Fruit fly (Drosophila melanogaster) whole organism, embryonic: Measurements from ENCODE around the gene syd.

Experiments
- Awh ChIP-seq: fragments of 200-800 bp; sonication (Bioruptor generic); IDR thresholded peaks from 2 replicates; pipeline ENCODE4, ENCODE4 v1.3.6; 2022; ENCODE audit warnings: missing biosample characterization, missing genetic modification characterization
- CG12155 ChIP-seq: fragments of 200-800 bp; sonication (Bioruptor generic); optimal IDR thresholded peaks from 3 replicates; lab custom pipeline; 2016; ENCODE audit warnings: missing biosample characterization, missing genetic modification characterization
- CG14710 ChIP-seq: fragments of 200-800 bp; sonication (Bioruptor generic); optimal IDR thresholded peaks from 3 replicates; lab custom pipeline; 2019; ENCODE audit warnings: missing biosample characterization, mild to moderate bottlenecking, missing genetic modification characterization, moderate library complexity
- CG17186 ChIP-seq: fragments of 200-800 bp; sonication (Bioruptor generic); optimal IDR thresholded peaks from 3 replicates; lab custom pipeline; 2017; ENCODE audit warnings: missing biosample characterization, missing genetic modification reagents, missing genetic modification characterization
- CG2116 ChIP-seq: fragments of 200-800 bp; sonication (Bioruptor generic); optimal IDR thresholded peaks from 3 replicates; lab custom pipeline; 2018; ENCODE audit warnings: missing biosample characterization, mild to moderate bottlenecking, missing genetic modification characterization
- CG2712 ChIP-seq: fragments of 200-800 bp; optimal IDR thresholded peaks from 3 replicates; lab custom pipeline; 2019; ENCODE audit warnings: missing biosample characterization, mild to moderate bottlenecking, missing genetic modification characterization, moderate library complexity
- CG42726 ChIP-seq: fragments of 200-800 bp; sonication (Bioruptor generic); IDR thresholded peaks from 2 replicates; pipeline ENCODE4 v1.3.6; 2022; ENCODE audit warnings: missing biosample characterization, missing genetic modification characterization; ENCODE audit not compliant: partially characterized antibody
- CG5245 ChIP-seq: fragments of 200-800 bp; sonication (Bioruptor generic); optimal IDR thresholded peaks from 3 replicates; lab custom pipeline; 2016; ENCODE audit warnings: missing biosample characterization, missing genetic modification characterization
- CG6689 ChIP-seq: fragments of 200-800 bp; sonication (Bioruptor generic); IDR thresholded peaks from 2 replicates; pipeline ENCODE4 v1.3.6; 2022; ENCODE audit warnings: missing biosample characterization, missing genetic modification characterization
- CG6765 ChIP-seq: fragments of 200-800 bp; sonication (Bioruptor generic); optimal IDR thresholded peaks from 3 replicates; lab custom pipeline; 2017; ENCODE audit warnings: missing biosample characterization, mild to moderate bottlenecking, missing genetic modification characterization
- CG9609 ChIP-seq: fragments of 200-800 bp; sonication (Bioruptor generic); optimal IDR thresholded peaks from 3 replicates; lab custom pipeline; 2016; ENCODE audit warnings: missing biosample characterization, missing genetic modification characterization
- CHES-1-like ChIP-seq: fragments of 200-800 bp; sonication (Bioruptor generic); optimal IDR thresholded peaks from 2 replicates; lab custom pipeline; 2016; ENCODE audit warnings: missing biosample characterization, missing genetic modification characterization
- Dp ChIP-seq: fragments of 200-800 bp; sonication (Bioruptor generic); optimal IDR thresholded peaks from 2 replicates; lab custom pipeline; 2018; ENCODE audit warnings: missing biosample characterization, mild to moderate bottlenecking, missing genetic modification characterization, moderate library complexity
- Dref ChIP-seq: fragments of 200-800 bp; sonication (Bioruptor generic); IDR thresholded peaks from 2 replicates; pipeline ENCODE4 v1.3.6; 2022; ENCODE audit warnings: missing biosample characterization, missing genetic modification characterization
- MTF-1 ChIP-seq: fragments of 200-800 bp; sonication (Bioruptor generic); optimal IDR thresholded peaks from 2 replicates; lab custom pipeline; 2018; ENCODE audit warnings: missing biosample characterization, mild to moderate bottlenecking, missing genetic modification characterization, borderline replicate concordance
- Med ChIP-seq: fragments of 200-800 bp; sonication (Bioruptor generic); peaks from one replicate; lab custom pipeline; 2016; ENCODE audit warnings: missing biosample characterization, missing genetic modification characterization, mild to moderate bottlenecking, inconsistent platforms, moderate library complexity
- Oaz ChIP-seq: fragments of 200-800 bp; sonication (Bioruptor generic); IDR thresholded peaks from 2 replicates; pipeline ENCODE4 v1.3.6; 2022; ENCODE audit warnings: missing biosample characterization, missing genetic modification characterization
- Pdp1 ChIP-seq, 2 experiments: fragments of 200-800 bp; sonication (Bioruptor generic); optimal IDR thresholded peaks; 3 replicates each; lab custom pipeline; 2016; ENCODE audit warnings: missing biosample characterization in 2 of 2, missing genetic modification characterization in 2 of 2, mild to moderate bottlenecking in 1 of 2, moderate library complexity in 1 of 2
- Side ChIP-seq: fragments of 200-800 bp; sonication (Bioruptor generic); optimal IDR thresholded peaks from 2 replicates; lab custom pipeline; 2016; ENCODE audit warnings: missing biosample characterization, missing genetic modification characterization
- Sox100B ChIP-seq: fragments of 200-800 bp; sonication (Bioruptor generic); optimal IDR thresholded peaks from 3 replicates; lab custom pipeline; 2018; ENCODE audit warnings: missing biosample characterization, mild to moderate bottlenecking, missing genetic modification characterization
- Sry-β ChIP-seq: fragments of 200-800 bp; sonication (Bioruptor generic); optimal IDR thresholded peaks from 2 replicates; lab custom pipeline; 2018; ENCODE audit warnings: missing biosample characterization, mild to moderate bottlenecking, missing genetic modification characterization, moderate library complexity
- Ssrp ChIP-seq: fragments of 200-800 bp; sonication (Bioruptor generic); optimal IDR thresholded peaks from 2 replicates; lab custom pipeline; 2018; ENCODE audit warnings: missing biosample characterization, mild to moderate bottlenecking, missing genetic modification characterization, moderate library complexity
- Tbp ChIP-seq: fragments of >200 bp; optimal IDR thresholded peaks from 2 replicates; lab custom pipeline; 2018; ENCODE audit warnings: missing biosample characterization, missing genetic modification characterization
- ab ChIP-seq: fragments of 200-800 bp; sonication (Bioruptor generic); optimal IDR thresholded peaks from 2 replicates; lab custom pipeline; 2016; ENCODE audit warnings: missing biosample characterization, missing genetic modification characterization
- abd-A ChIP-seq: fragments of 200-800 bp; sonication (Bioruptor generic); optimal IDR thresholded peaks from 3 replicates; lab custom pipeline; 2019; ENCODE audit warnings: missing biosample characterization, mild to moderate bottlenecking, missing genetic modification characterization, moderate library complexity
- ato ChIP-seq: fragments of 200-800 bp; sonication (Bioruptor generic); IDR thresholded peaks from 2 replicates; pipeline ENCODE4 v1.3.6; 2022; ENCODE audit warnings: missing biosample characterization, missing genetic modification characterization; ENCODE audit not compliant: partially characterized antibody
- bcd ChIP-seq: fragments of 200-800 bp; sonication (Bioruptor generic); optimal IDR thresholded peaks from 2 replicates; lab custom pipeline; 2017; ENCODE audit warnings: missing biosample characterization, mild to moderate bottlenecking, missing genetic modification characterization
- cas ChIP-seq: fragments of 200-800 bp; sonication (Bioruptor generic); IDR thresholded peaks from 2 replicates; pipeline ENCODE4 v1.3.6; 2022; ENCODE audit warnings: missing biosample characterization, missing genetic modification characterization
- cato ChIP-seq: fragments of 200-800 bp; sonication (Bioruptor generic); optimal IDR thresholded peaks from 2 replicates; lab custom pipeline; 2016; ENCODE audit warnings: missing biosample characterization, missing genetic modification characterization, borderline replicate concordance
- caup ChIP-seq: fragments of 200-800 bp; sonication (Bioruptor generic); optimal IDR thresholded peaks from 3 replicates; lab custom pipeline; 2017; ENCODE audit warnings: missing biosample characterization, mild to moderate bottlenecking, missing genetic modification characterization, moderate library complexity; ENCODE audit not compliant: severe bottlenecking
- ci ChIP-seq: fragments of 200-800 bp; sonication (Bioruptor generic); IDR thresholded peaks from 3 replicates; pipeline ENCODE4 v1.3.6; 2022; ENCODE audit warnings: missing biosample characterization, missing genetic modification characterization
- crp ChIP-seq, 2 experiments: fragments of 200-800 bp; sonication (Bioruptor generic); optimal IDR thresholded peaks; 2 replicates in 1 of 2; 3 replicates in 1 of 2; lab custom pipeline; 2017; ENCODE audit warnings: missing biosample characterization in 2 of 2, missing genetic modification characterization in 2 of 2, mild to moderate bottlenecking in 1 of 2, moderate library complexity in 1 of 2
- insv ChIP-seq, 2 experiments: fragments of 200-800 bp; sonication (Bioruptor generic); optimal IDR thresholded peaks; 3 replicates each; lab custom pipeline; 2016 to 2018; ENCODE audit warnings: missing biosample characterization in 2 of 2, missing genetic modification characterization in 2 of 2
- inv ChIP-seq: fragments of 200-800 bp; sonication (Bioruptor generic); IDR thresholded peaks from 2 replicates; pipeline ENCODE4 v1.3.6; 2022; ENCODE audit warnings: missing biosample characterization, missing genetic modification characterization; ENCODE audit not compliant: partially characterized antibody
- kay ChIP-seq: fragments of 200-800 bp; sonication (Bioruptor generic); optimal IDR thresholded peaks from 2 replicates; lab custom pipeline; 2016; ENCODE audit warnings: missing biosample characterization, missing genetic modification characterization
- lbe ChIP-seq: fragments of 200-800 bp; sonication (Bioruptor generic); optimal IDR thresholded peaks from 2 replicates; lab custom pipeline; 2016; ENCODE audit warnings: missing biosample characterization, mild to moderate bottlenecking, missing genetic modification characterization
- lmd ChIP-seq: fragments of 200-800 bp; sonication (Bioruptor generic); IDR thresholded peaks from 2 replicates; pipeline ENCODE4 v1.3.6; 2022; ENCODE audit warnings: missing biosample characterization, missing genetic modification characterization
- lola ChIP-seq, 3 experiments: fragments of >200 bp in 2 of 3; fragments of 200-800 bp in 1 of 3; sonication (Bioruptor generic) in 1 of 3; optimal IDR thresholded peaks; 2 replicates each; lab custom pipeline; 2017 to 2019; ENCODE audit warnings: missing biosample characterization in 3 of 3, missing genetic modification characterization in 3 of 3, mild to moderate bottlenecking in 1 of 3, moderate library complexity in 1 of 3
- nerfin-2 ChIP-seq: fragments of 200-800 bp; sonication (Bioruptor generic); IDR thresholded peaks from 2 replicates; pipeline ENCODE4 v1.3.6; 2022; ENCODE audit warnings: missing biosample characterization, missing genetic modification characterization; ENCODE audit not compliant: partially characterized antibody
- nom ChIP-seq: fragments of 200-800 bp; sonication (Bioruptor generic); optimal IDR thresholded peaks from 2 replicates; lab custom pipeline; 2017; ENCODE audit warnings: missing biosample characterization, missing genetic modification characterization, mild to moderate bottlenecking, moderate library complexity, missing genetic modification reagents
- p53 ChIP-seq: fragments of 200-800 bp; sonication (Bioruptor generic); optimal IDR thresholded peaks from 2 replicates; lab custom pipeline; 2016; ENCODE audit warnings: missing biosample characterization, missing genetic modification characterization
- pb ChIP-seq: fragments of 200-800 bp; sonication (Bioruptor generic); optimal IDR thresholded peaks from 3 replicates; lab custom pipeline; 2016; ENCODE audit warnings: missing biosample characterization, missing genetic modification characterization
- pzg ChIP-seq: fragments of 200-800 bp; sonication (Bioruptor generic); optimal IDR thresholded peaks from 3 replicates; lab custom pipeline; 2018; ENCODE audit warnings: missing biosample characterization, mild to moderate bottlenecking, missing genetic modification characterization, moderate library complexity
- sens ChIP-seq: fragments of 200-800 bp; sonication (Bioruptor generic); peaks from one replicate; lab custom pipeline; 2016; ENCODE audit warnings: missing biosample characterization, missing genetic modification characterization
- sim ChIP-seq: fragments of 200-800 bp; sonication (Bioruptor generic); IDR thresholded peaks from 2 replicates; pipeline ENCODE4 v1.3.6; 2022; ENCODE audit warnings: missing biosample characterization, missing genetic modification characterization
- sima ChIP-seq: fragments of 200-800 bp; sonication (Bioruptor generic); optimal IDR thresholded peaks from 2 replicates; lab custom pipeline; 2016; ENCODE audit warnings: missing biosample characterization, missing genetic modification characterization
- sqz ChIP-seq: fragments of 200-800 bp; sonication (Bioruptor generic); optimal IDR thresholded peaks from 3 replicates; lab custom pipeline; 2018; ENCODE audit warnings: missing biosample characterization, mild to moderate bottlenecking, missing genetic modification characterization
- tll ChIP-seq, 2 experiments: fragments of 200-800 bp in 1 of 2; fragments of >200 bp in 1 of 2; sonication (Bioruptor generic) in 1 of 2; optimal IDR thresholded peaks; 2 replicates each; lab custom pipeline; 2017 to 2019; ENCODE audit warnings: missing biosample characterization in 2 of 2, missing genetic modification characterization in 2 of 2, mild to moderate bottlenecking in 1 of 2, moderate library complexity in 1 of 2
- tup ChIP-seq: fragments of 200-800 bp; sonication (Bioruptor generic); optimal IDR thresholded peaks from 2 replicates; lab custom pipeline; 2016; ENCODE audit warnings: missing biosample characterization, mild to moderate bottlenecking, missing genetic modification characterization, moderate library complexity
- vnd ChIP-seq: fragments of 200-800 bp; sonication (Bioruptor generic); IDR thresholded peaks from 3 replicates; pipeline ENCODE4 v1.3.6; 2022; ENCODE audit warnings: missing biosample characterization, missing genetic modification characterization; ENCODE audit not compliant: partially characterized antibody

Gene syd

DNA sequence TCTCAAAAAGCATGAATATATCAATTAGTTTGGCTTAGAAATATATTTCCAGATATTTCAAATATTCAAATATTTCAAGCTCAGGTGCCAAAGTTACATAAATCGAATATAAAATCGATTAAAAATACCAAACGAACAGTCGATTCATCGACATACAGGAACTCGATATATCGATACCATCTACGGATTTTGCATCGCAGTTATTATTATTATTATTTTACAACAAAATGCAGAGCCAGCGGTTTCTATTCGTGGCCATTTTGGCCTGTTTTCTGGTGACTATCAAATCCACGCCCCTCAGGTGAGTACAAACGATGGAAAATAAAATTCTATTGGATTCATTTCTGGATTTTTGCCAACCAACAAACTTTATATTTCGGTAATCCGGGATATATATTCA lies 34.5 kb upstream of the syd start, which contains the start of gene RNaseX25 (continued):
- TF ChIP-seq nerfin-2 (GFP tag; lab: Robert Waterston, UW) = peak; percentile 94
- TF ChIP-seq tup = no peak
- peak; percentile 83 for TF ChIP-seq Dp
- TF ChIP-seq CG14710 (tag; lab: Kevin White, UChicago) = peak; percentile 10
- TF ChIP-seq Med (GFP tag; lab: Kevin White, UChicago) = no peak
- TF ChIP-seq sim (GFP tag; lab: Robert Waterston, UW) = no peak
- TF ChIP-seq abd-A (tag; lab: Kevin White, UChicago) = no peak
- TF ChIP-seq Side (GFP tag; lab: Kevin White, UChicago) = no peak
- TF ChIP-seq CG2116 (GFP tag; lab: Kevin White, UChicago) = peak; percentile 41
- no peak for TF ChIP-seq Awh (GFP tag; lab: Robert Waterston, UW)
- no peak for TF ChIP-seq sens (GFP tag; lab: Kevin White, UChicago)
- peak; percentile 92 for TF ChIP-seq ato (GFP tag; lab: Robert Waterston, UW)
- no peak for TF ChIP-seq caup (GFP tag; lab: Kevin White, UChicago)
- no peak for TF ChIP-seq Tbp (GFP tag; lab: Kevin White, UChicago)
- TF ChIP-seq lbe (GFP tag; lab: Kevin White, UChicago) = peak; percentile 13
- TF ChIP-seq CG6689 (GFP tag; lab: Robert Waterston, UW) = no peak
- TF ChIP-seq CHES-1-like (GFP tag; lab: Kevin White, UChicago) = no peak
- no peak for TF ChIP-seq crp (GFP tag; optimal IDR thresholded peaks at IDR 0.05; lab: Kevin White, UChicago)
- TF ChIP-seq sqz (GFP tag; lab: Kevin White, UChicago) = no peak
- no peak for TF ChIP-seq Sry-β (GFP tag; lab: Kevin White, UChicago)
- no peak for TF ChIP-seq ab (GFP tag; lab: Kevin White, UChicago)
- TF ChIP-seq CG12155 = no peak
- TF ChIP-seq CG9609 = no peak
- no peak for TF ChIP-seq p53 (GFP tag; lab: Kevin White, UChicago)
- no peak for TF ChIP-seq kay (GFP tag; lab: Kevin White, UChicago)
- TF ChIP-seq MTF-1 = no peak
- no peak for TF ChIP-seq ci (GFP tag; lab: Robert Waterston, UW)
- TF ChIP-seq CG42726 (GFP tag; lab: Robert Waterston, UW) = peak; percentile 64; the same call in 1 of the 2 replicates
- no peak for TF ChIP-seq lmd (GFP tag; lab: Robert Waterston, UW)
- no peak for TF ChIP-seq tll (GFP tag; optimal IDR thresholded peaks at IDR 0.05; lab: Kevin White, UChicago)
- TF ChIP-seq Dref (GFP tag; lab: Robert Waterston, UW) = peak; percentile 92
- no peak for TF ChIP-seq Oaz (GFP tag; lab: Robert Waterston, UW)
- TF ChIP-seq pb = no peak
- no peak for TF ChIP-seq cas (GFP tag; lab: Robert Waterston, UW)
- peak in 1 of 2 experiments; percentile 46 for TF ChIP-seq Pdp1 (GFP tag; optimal IDR thresholded peaks at IDR 0.05; lab: Kevin White, UChicago)
- no peak for TF ChIP-seq bcd (GFP tag; lab: Kevin White, UChicago)
- no peak for TF ChIP-seq insv (GFP tag; optimal IDR thresholded peaks at IDR 0.05; lab: Kevin White, UChicago)
- TF ChIP-seq nom = peak; percentile 5
- TF ChIP-seq CG17186 = no peak
- TF ChIP-seq CG2712 (tag; lab: Kevin White, UChicago) = peak; percentile 41
- no peak for TF ChIP-seq Sox100B (GFP tag; lab: Kevin White, UChicago)
- peak; percentile 92 for TF ChIP-seq vnd (GFP tag; lab: Robert Waterston, UW)
- peak; percentile 62 for TF ChIP-seq pzg (GFP tag; lab: Kevin White, UChicago)
- no peak for TF ChIP-seq cato
- TF ChIP-seq lola (GFP tag; optimal IDR thresholded peaks at IDR 0.05; lab: Kevin White, UChicago) = no peak
- peak; percentile 77 for TF ChIP-seq inv
- no peak for TF ChIP-seq sima
- TF ChIP-seq Ssrp (tag; lab: Kevin White, UChicago) = no peak
- no peak for TF ChIP-seq CG6765 (GFP tag; lab: Kevin White, UChicago)
- no peak for TF ChIP-seq CG5245
